Fruit fly (Drosophila melanogaster) whole organism, embryonic: Measurements from ENCODE around the gene Klp10A.

Experiments used
- B-H2 ChIP-seq: fragments of 200-800 bp; sonication (Bioruptor generic); optimal IDR thresholded peaks from 2 replicates; lab custom pipeline; 2018; ENCODE audit warnings: missing biosample characterization, mild to moderate bottlenecking, missing genetic modification characterization
- BEAF-32 ChIP-seq: fragments of 200-800 bp; sonication (Bioruptor generic); optimal IDR thresholded peaks from 3 replicates; lab custom pipeline; 2017; ENCODE audit warnings: missing biosample characterization, missing genetic modification characterization, mild to moderate bottlenecking, moderate library complexity, missing genetic modification reagents
- CG10267 ChIP-seq: fragments of 200-800 bp; sonication (Bioruptor generic); optimal IDR thresholded peaks from 2 replicates; lab custom pipeline; 2018; ENCODE audit warnings: missing biosample characterization, mild to moderate bottlenecking, missing genetic modification characterization, moderate library complexity
- CG10543 ChIP-seq: fragments of 200-800 bp; sonication (Bioruptor generic); optimal IDR thresholded peaks from 3 replicates; lab custom pipeline; 2017; ENCODE audit warnings: missing biosample characterization, mild to moderate bottlenecking, missing genetic modification characterization, moderate library complexity
- CG15479 ChIP-seq: fragments of 200-800 bp; sonication (Bioruptor generic); optimal IDR thresholded peaks from 3 replicates; lab custom pipeline; 2019; ENCODE audit warnings: missing biosample characterization, mild to moderate bottlenecking, missing genetic modification characterization, moderate library complexity
- CG1603 ChIP-seq: fragments of 200-800 bp; sonication (Bioruptor generic); optimal IDR thresholded peaks from 2 replicates; lab custom pipeline; 2019; ENCODE audit warnings: missing biosample characterization, mild to moderate bottlenecking, missing genetic modification characterization, moderate library complexity
- CG1647 ChIP-seq: fragments of 200-800 bp; sonication (Bioruptor generic); optimal IDR thresholded peaks from 3 replicates; lab custom pipeline; 2016; ENCODE audit warnings: missing biosample characterization, missing genetic modification characterization
- CG16813 ChIP-seq: fragments of 200-800 bp; sonication (Bioruptor generic); IDR thresholded peaks from 3 replicates; pipeline ENCODE4 v1.3.6; 2022; ENCODE audit warnings: missing biosample characterization, missing genetic modification characterization; ENCODE audit not compliant: partially characterized antibody
- CG16863 ChIP-seq: fragments of 200-800 bp; sonication (Bioruptor generic); optimal IDR thresholded peaks from 3 replicates; lab custom pipeline; 2016; ENCODE audit warnings: missing biosample characterization, missing genetic modification characterization
- CG17361 ChIP-seq: fragments of 200-800 bp; sonication (Bioruptor generic); IDR thresholded peaks from 3 replicates; pipeline ENCODE4 v1.3.6; 2022; ENCODE audit warnings: missing biosample characterization, missing genetic modification characterization
- CG17829 ChIP-seq: fragments of 200-800 bp; optimal IDR thresholded peaks from 2 replicates; lab custom pipeline; 2019; ENCODE audit warnings: missing biosample characterization, mild to moderate bottlenecking, missing genetic modification characterization, moderate library complexity
- CG18262 ChIP-seq: fragments of 200-800 bp; optimal IDR thresholded peaks from 3 replicates; lab custom pipeline; 2019; ENCODE audit warnings: missing biosample characterization, mild to moderate bottlenecking, missing genetic modification characterization, moderate library complexity
- CG18619 ChIP-seq: fragments of 200-800 bp; sonication (Bioruptor generic); optimal IDR thresholded peaks from 3 replicates; lab custom pipeline; 2017; ENCODE audit warnings: missing biosample characterization, mild to moderate bottlenecking, missing genetic modification characterization
- CG2129 ChIP-seq: fragments of 200-800 bp; sonication (Bioruptor generic); IDR thresholded peaks from 2 replicates; pipeline ENCODE4 v1.3.6; 2022; ENCODE audit warnings: missing biosample characterization, missing genetic modification characterization; ENCODE audit not compliant: partially characterized antibody
- CG30403 ChIP-seq: fragments of 200-800 bp; sonication (Bioruptor generic); optimal IDR thresholded peaks from 3 replicates; lab custom pipeline; 2016; ENCODE audit warnings: missing biosample characterization, missing genetic modification characterization
- CG3407 ChIP-seq: fragments of 200-800 bp; sonication (Bioruptor generic); optimal IDR thresholded peaks from 2 replicates; lab custom pipeline; 2018; ENCODE audit warnings: missing biosample characterization, mild to moderate bottlenecking, missing genetic modification characterization
- CG5245 ChIP-seq: fragments of 200-800 bp; sonication (Bioruptor generic); optimal IDR thresholded peaks from 3 replicates; lab custom pipeline; 2016; ENCODE audit warnings: missing biosample characterization, missing genetic modification characterization
- CG6272 ChIP-seq: fragments of 200-800 bp; sonication (Bioruptor generic); IDR thresholded peaks from 2 replicates; pipeline ENCODE4 v1.3.6; 2022; ENCODE audit warnings: missing biosample characterization, missing genetic modification characterization
- CG6791 ChIP-seq: fragments of 200-800 bp; sonication (Bioruptor generic); IDR thresholded peaks from 3 replicates; pipeline ENCODE4 v1.3.6; 2022; ENCODE audit warnings: missing biosample characterization, missing genetic modification characterization; ENCODE audit not compliant: partially characterized antibody
- CG6854 ChIP-seq: fragments of 200-800 bp; sonication (Bioruptor generic); optimal IDR thresholded peaks from 3 replicates; lab custom pipeline; 2017; ENCODE audit warnings: missing biosample characterization, mild to moderate bottlenecking, missing genetic modification characterization
- CG9727 ChIP-seq: fragments of 200-800 bp; sonication (Bioruptor generic); optimal IDR thresholded peaks from 3 replicates; lab custom pipeline; 2017; ENCODE audit warnings: missing biosample characterization, mild to moderate bottlenecking, missing genetic modification characterization
- Doc3 ChIP-seq: fragments of 200-800 bp; sonication (Bioruptor generic); IDR thresholded peaks from 3 replicates; pipeline ENCODE4 v1.3.6; 2022; ENCODE audit warnings: missing biosample characterization, missing genetic modification characterization; ENCODE audit not compliant: partially characterized antibody
- Dref ChIP-seq: fragments of 200-800 bp; sonication (Bioruptor generic); IDR thresholded peaks from 2 replicates; pipeline ENCODE4 v1.3.6; 2022; ENCODE audit warnings: missing biosample characterization, missing genetic modification characterization
- Ets65A ChIP-seq: fragments of 200-800 bp; sonication (Bioruptor generic); peaks from one replicate; lab custom pipeline; 2016; ENCODE audit warnings: missing biosample characterization, missing genetic modification characterization
- Fer1 ChIP-seq: fragments of 200-800 bp; sonication (Bioruptor generic); optimal IDR thresholded peaks from 2 replicates; lab custom pipeline; 2017; ENCODE audit warnings: missing biosample characterization, mild to moderate bottlenecking, missing genetic modification characterization
- Gug ChIP-seq: fragments of 200-800 bp; sonication (Bioruptor generic); IDR thresholded peaks from 4 replicates; pipeline ENCODE4 v1.3.6; 2022; ENCODE audit warnings: missing biosample characterization, missing genetic modification characterization
- Hsf ChIP-seq: fragments of 200-800 bp; sonication (Bioruptor generic); optimal IDR thresholded peaks from 3 replicates; lab custom pipeline; 2016; ENCODE audit warnings: missing biosample characterization, missing genetic modification characterization
- Kr ChIP-seq: fragments of 200-800 bp; sonication (Bioruptor generic); optimal IDR thresholded peaks from 2 replicates; lab custom pipeline; 2017; ENCODE audit warnings: missing biosample characterization, mild to moderate bottlenecking, missing genetic modification characterization
- Meics ChIP-seq: fragments of 200-800 bp; sonication (Bioruptor generic); optimal IDR thresholded peaks from 2 replicates; lab custom pipeline; 2017; ENCODE audit warnings: missing biosample characterization, mild to moderate bottlenecking, missing genetic modification characterization
- NC2α ChIP-seq: fragments of 200-800 bp; sonication (Bioruptor generic); optimal IDR thresholded peaks from 2 replicates; lab custom pipeline; 2016; ENCODE audit warnings: missing biosample characterization, missing genetic modification characterization
- Oaz ChIP-seq: fragments of 200-800 bp; sonication (Bioruptor generic); IDR thresholded peaks from 2 replicates; pipeline ENCODE4 v1.3.6; 2022; ENCODE audit warnings: missing biosample characterization, missing genetic modification characterization
- Rfx ChIP-seq: fragments of 200-800 bp; sonication (Bioruptor generic); IDR thresholded peaks from 2 replicates; pipeline ENCODE4 v1.3.6; 2022; ENCODE audit warnings: missing biosample characterization, missing genetic modification characterization
- Side ChIP-seq: fragments of 200-800 bp; sonication (Bioruptor generic); optimal IDR thresholded peaks from 2 replicates; lab custom pipeline; 2016; ENCODE audit warnings: missing biosample characterization, missing genetic modification characterization
- Sox100B ChIP-seq: fragments of 200-800 bp; sonication (Bioruptor generic); optimal IDR thresholded peaks from 3 replicates; lab custom pipeline; 2018; ENCODE audit warnings: missing biosample characterization, mild to moderate bottlenecking, missing genetic modification characterization
- Usf ChIP-seq: fragments of 200-800 bp; sonication (Bioruptor generic); optimal IDR thresholded peaks from 2 replicates; lab custom pipeline; 2017; ENCODE audit warnings: missing genotype, missing biosample characterization, missing genetic modification characterization
- Xbp1 ChIP-seq: fragments of 200-800 bp; sonication (Bioruptor generic); optimal IDR thresholded peaks from 3 replicates; lab custom pipeline; 2016; ENCODE audit warnings: missing biosample characterization, mild to moderate bottlenecking, missing genetic modification characterization
- br ChIP-seq: fragments of >200 bp; optimal IDR thresholded peaks from 2 replicates; lab custom pipeline; 2017
- cg ChIP-seq: fragments of 200-800 bp; sonication (Bioruptor generic); optimal IDR thresholded peaks from 3 replicates; lab custom pipeline; 2019; ENCODE audit warnings: missing biosample characterization, mild to moderate bottlenecking, missing genetic modification characterization, moderate library complexity
- eyg ChIP-seq: fragments of 200-800 bp; sonication (Bioruptor generic); optimal IDR thresholded peaks from 3 replicates; lab custom pipeline; 2016; ENCODE audit warnings: missing biosample characterization, missing genetic modification characterization
- hbn ChIP-seq: fragments of 200-800 bp; sonication (Bioruptor generic); IDR thresholded peaks from 2 replicates; pipeline ENCODE4 v1.3.6; 2022; ENCODE audit warnings: missing biosample characterization, missing genetic modification characterization; ENCODE audit not compliant: partially characterized antibody
- inv ChIP-seq: fragments of 200-800 bp; sonication (Bioruptor generic); IDR thresholded peaks from 2 replicates; pipeline ENCODE4 v1.3.6; 2022; ENCODE audit warnings: missing biosample characterization, missing genetic modification characterization; ENCODE audit not compliant: partially characterized antibody
- lbe ChIP-seq: fragments of 200-800 bp; sonication (Bioruptor generic); optimal IDR thresholded peaks from 2 replicates; lab custom pipeline; 2016; ENCODE audit warnings: missing biosample characterization, mild to moderate bottlenecking, missing genetic modification characterization
- psq ChIP-seq: fragments of 200-800 bp; sonication (Bioruptor generic); optimal IDR thresholded peaks from 2 replicates; lab custom pipeline; 2017; ENCODE audit warnings: missing biosample characterization, missing genetic modification characterization
- pzg ChIP-seq: fragments of 200-800 bp; sonication (Bioruptor generic); optimal IDR thresholded peaks from 3 replicates; lab custom pipeline; 2018; ENCODE audit warnings: missing biosample characterization, mild to moderate bottlenecking, missing genetic modification characterization, moderate library complexity
- schlank ChIP-seq: fragments of 200-800 bp; sonication (Bioruptor generic); optimal IDR thresholded peaks from 2 replicates; lab custom pipeline; 2018; ENCODE audit warnings: missing biosample characterization, mild to moderate bottlenecking, missing genetic modification characterization
- unc-4 ChIP-seq: fragments of 200-800 bp; sonication (Bioruptor generic); IDR thresholded peaks from 2 replicates; pipeline ENCODE4 v1.3.6; 2022; ENCODE audit warnings: missing biosample characterization, missing genetic modification characterization; ENCODE audit not compliant: partially characterized antibody
- unpg ChIP-seq: fragments of 200-800 bp; sonication (Bioruptor generic); optimal IDR thresholded peaks from 3 replicates; lab custom pipeline; 2018; ENCODE audit warnings: missing biosample characterization, mild to moderate bottlenecking, missing genetic modification characterization, moderate library complexity
- vnd ChIP-seq: fragments of 200-800 bp; sonication (Bioruptor generic); IDR thresholded peaks from 3 replicates; pipeline ENCODE4 v1.3.6; 2022; ENCODE audit warnings: missing biosample characterization, missing genetic modification characterization; ENCODE audit not compliant: partially characterized antibody
- vvl ChIP-seq: fragments of 200-800 bp; sonication (Bioruptor generic); IDR thresholded peaks from 2 replicates; pipeline ENCODE4 v1.3.6; 2022; ENCODE audit warnings: missing biosample characterization, missing genetic modification characterization

The Klp10A gene

DNA sequence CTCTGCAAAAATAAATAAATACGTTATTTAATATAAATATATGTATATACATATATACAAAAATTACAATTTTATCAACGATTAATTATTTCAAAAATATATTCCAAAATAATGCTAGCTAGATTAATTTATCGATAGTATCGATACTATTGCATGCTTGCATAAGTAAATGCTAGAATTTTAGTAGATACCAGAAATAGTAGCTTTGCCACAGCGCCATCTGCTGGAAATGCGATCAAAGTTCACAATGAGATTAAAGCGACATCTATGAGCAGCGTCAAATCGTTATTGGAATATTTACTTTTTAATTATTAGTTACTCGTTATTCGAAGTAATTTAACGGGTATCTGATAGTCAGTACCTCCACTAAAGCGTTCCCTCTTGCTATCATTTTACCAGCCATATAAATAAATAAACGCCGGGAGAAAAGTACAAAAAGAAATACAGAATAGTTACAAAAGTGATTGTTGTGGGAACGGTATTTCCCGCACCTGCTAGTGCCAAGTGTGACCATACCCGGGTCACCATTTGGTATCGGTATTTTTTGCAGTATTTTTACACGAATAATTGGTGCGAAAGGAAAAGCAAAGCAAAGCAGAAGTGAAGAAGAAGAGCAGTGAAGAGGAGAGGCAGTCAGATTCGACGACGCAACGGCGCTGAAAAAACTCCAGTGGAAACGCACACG, 17.1 kb upstream of the Klp10A start, which contains the start of the genes rtv and Dlic (continued):
- TF ChIP-seq psq (GFP tag; lab: Kevin White, UChicago) (peak; percentile 99), hbn (GFP tag; lab: Robert Waterston, UW) (peak; percentile 82), Gug (0 out of 4 replicates have a peak, but pooled peaks have one; percentile 13), CG10267 (tag; lab: Kevin White, UChicago) (peak; percentile 49), eyg (GFP tag; lab: Kevin White, UChicago) (no peak), CG6791 (GFP tag; lab: Robert Waterston, UW) (peak; percentile 69; the same call in 2 of the 3 replicates), Fer1 (GFP tag; lab: Kevin White, UChicago) (no peak), lbe (GFP tag; lab: Kevin White, UChicago) (no peak), CG18262 (peak; percentile 24), CG18619 (GFP tag; lab: Kevin White, UChicago) (no peak), vvl (peak; percentile 15; the same call in 1 of the 2 replicates), CG6854 (no peak), CG3407 (GFP tag; lab: Kevin White, UChicago) (no peak), Side (GFP tag; lab: Kevin White, UChicago) (no peak), Usf (no peak), CG15479 (GFP tag; lab: Kevin White, UChicago) (no peak), CG30403 (peak; percentile 54), CG5245 (GFP tag; lab: Kevin White, UChicago) (peak; percentile 32), pzg (GFP tag; lab: Kevin White, UChicago) (peak; percentile 63), br (lab: Kevin White, UChicago) (no peak), NC2α (GFP tag; lab: Kevin White, UChicago) (no peak), CG2129 (peak; percentile 76), Oaz (no peak), CG16813 (GFP tag; lab: Robert Waterston, UW) (peak; percentile 73), Xbp1 (GFP tag; lab: Kevin White, UChicago) (peak; percentile 47), unc-4 (GFP tag; lab: Robert Waterston, UW) (peak; percentile 79), Rfx (GFP tag; lab: Robert Waterston, UW) (peak; percentile 44; the same call in 1 of the 2 replicates), CG17829 (tag; lab: Kevin White, UChicago) (peak; percentile 45), vnd (GFP tag; lab: Robert Waterston, UW) (peak; percentile 45; the same call in 1 of the 3 replicates), cg (GFP tag; lab: Kevin White, UChicago) (no peak), inv (peak; percentile 63), CG6272 (GFP tag; lab: Robert Waterston, UW) (no peak), CG9727 (GFP tag; lab: Kevin White, UChicago) (peak; percentile 24), Hsf (GFP tag; lab: Kevin White, UChicago) (peak; percentile 42), Doc3 (GFP tag; lab: Robert Waterston, UW) (peak; percentile 75), CG10543 (no peak), Meics (GFP tag; lab: Kevin White, UChicago) (peak; percentile 7), CG1647 (peak; percentile 1), CG16863 (GFP tag; lab: Kevin White, UChicago) (peak; percentile 29), CG17361 (GFP tag; lab: Robert Waterston, UW) (peak; percentile 48; the same call in 2 of the 3 replicates), Kr (GFP tag; lab: Kevin White, UChicago) (no peak), CG1603 (tag; lab: Kevin White, UChicago) (peak; percentile 23), schlank (tag; lab: Kevin White, UChicago) (no peak), Dref (peak; percentile 60), Ets65A (GFP tag; lab: Kevin White, UChicago) (peak; percentile 85), BEAF-32 (GFP tag; lab: Kevin White, UChicago) (peak; percentile 76), Sox100B (GFP tag; lab: Kevin White, UChicago) (no peak), B-H2 (GFP tag; lab: Kevin White, UChicago) (no peak), unpg (GFP tag; lab: Kevin White, UChicago) (peak; percentile 1)
